Fruit fly (Drosophila melanogaster): ENCODE measurements around the gene plh.

Gene plh

dm6 chr3R:4967281-4967680 is 43.5 kb downstream of the plh start (continued):
- TF ChIP-seq GATAe (GFP tag; conservative IDR thresholded peaks at IDR 0.05) (no peak), CG6791 (GFP tag; IDR thresholded peaks at IDR 0.05; ENCODE audit: partially characterized antibody) (no peak), Hmr (GFP tag; optimal IDR thresholded peaks at IDR 0.05) (no peak), CHES-1-like (GFP tag; optimal IDR thresholded peaks at IDR 0.05) (no peak), TFAM (GFP tag; optimal IDR thresholded peaks at IDR 0.05) (no peak), mam (GFP tag; optimal IDR thresholded peaks at IDR 0.05) (no peak), her (GFP tag; optimal IDR thresholded peaks at IDR 0.05) (no peak), Hr39 (optimal IDR thresholded peaks at IDR 0.05) (no peak), HLH3B (GFP tag; IDR thresholded peaks at IDR 0.05) (no peak), hkb (optimal IDR thresholded peaks at IDR 0.05) (no peak), hkb (GFP tag; IDR thresholded peaks at IDR 0.05) (0 out of 2 replicates have a peak, but pooled peaks have one; percentile 18), CG11456 (GFP tag; IDR thresholded peaks at IDR 0.05) (0 out of 3 replicates have a peak, but pooled peaks have one; percentile 51)

DNA sequence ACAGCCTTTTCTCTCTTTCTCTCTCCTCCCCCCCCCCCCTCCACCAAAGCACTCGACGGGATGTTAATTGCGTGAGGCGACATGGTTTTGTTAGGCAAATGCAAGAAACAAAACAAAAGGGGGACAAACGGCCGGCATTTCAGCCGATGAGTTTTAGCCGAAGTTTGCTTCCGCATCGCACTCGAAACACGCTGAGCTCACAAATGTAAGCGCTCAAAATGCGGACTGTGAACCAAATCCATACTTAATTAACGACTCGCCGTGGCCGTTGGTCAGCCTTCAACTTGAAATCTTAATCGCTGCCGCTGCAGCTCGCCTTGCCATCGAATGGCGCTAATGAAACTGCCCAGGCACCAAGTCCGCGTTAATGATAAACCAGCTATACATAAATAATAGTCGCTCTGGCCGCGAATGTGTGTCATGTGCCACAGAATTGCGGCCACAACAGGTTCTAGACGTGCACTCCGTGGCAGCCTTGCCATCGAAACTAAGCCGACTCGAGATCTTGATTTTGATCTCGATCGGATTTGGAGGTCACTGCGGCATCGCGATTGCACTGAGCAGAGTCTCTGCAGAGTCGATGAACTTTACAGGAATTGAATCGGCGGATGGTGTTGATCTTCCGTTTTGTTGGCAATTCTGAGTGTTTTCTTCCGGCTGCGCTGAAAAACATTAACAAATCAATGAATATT is 44.4 kb downstream of the plh start:
- TF ChIP-seq crol (GFP tag; IDR thresholded peaks at IDR 0.05) (peak; percentile 26; the same call in 1 of the 2 replicates), abd-A (tag; optimal IDR thresholded peaks at IDR 0.05) (peak; percentile 43), stc (GFP tag; IDR thresholded peaks at IDR 0.05) (0 out of 2 replicates have a peak, but pooled peaks have one; percentile 12), oc (tag; optimal IDR thresholded peaks at IDR 0.05) (peak; percentile 41), vvl (GFP tag; IDR thresholded peaks at IDR 0.05) (peak; percentile 61; the same call in 1 of the 2 replicates), Eip74EF (GFP tag; optimal IDR thresholded peaks at IDR 0.05) (peak in 1 of 2 experiments; percentile 90), Awh (GFP tag; IDR thresholded peaks at IDR 0.05) (peak; percentile 33; the same call in 1 of the 2 replicates), z (GFP tag; IDR thresholded peaks at IDR 0.05) (peak; percentile 69; the same call in 1 of the 3 replicates), CG17829 (tag; optimal IDR thresholded peaks at IDR 0.05) (no peak), CG8290 (GFP tag; optimal IDR thresholded peaks at IDR 0.05) (no peak), CG8290 (tag; optimal IDR thresholded peaks at IDR 0.05) (no peak), sd (tag; optimal IDR thresholded peaks at IDR 0.05) (peak; percentile 11), CG2199 (GFP tag; IDR thresholded peaks at IDR 0.05) (0 out of 3 replicates have a peak, but pooled peaks have one; percentile 14), chinmo (GFP tag; IDR thresholded peaks at IDR 0.05; ENCODE audit: partially characterized antibody) (peak; percentile 87; the same call in 3 of the 4 replicates), grn (GFP tag; optimal IDR thresholded peaks at IDR 0.05) (peak; percentile 60), CG13424 (tag; optimal IDR thresholded peaks at IDR 0.05) (no peak), ftz-f1 (GFP tag; optimal IDR thresholded peaks at IDR 0.05) (peak; percentile 44), CG15269 (tag; optimal IDR thresholded peaks at IDR 0.05) (peak; percentile 67), ro (GFP tag; IDR thresholded peaks at IDR 0.05) (no peak)

- TF ChIP-seq CG13775 (GFP tag; optimal IDR thresholded peaks at IDR 0.05) (no peak), chinmo (GFP tag; IDR thresholded peaks at IDR 0.05; ENCODE audit: partially characterized antibody) (peak; percentile 69; the same call in 1 of the 4 replicates), cg (GFP tag; optimal IDR thresholded peaks at IDR 0.05) (no peak), gcm (GFP tag; optimal IDR thresholded peaks at IDR 0.05) (peak; percentile 34), CG13894 (tag; optimal IDR thresholded peaks at IDR 0.05) (no peak), dmrt99B (tag; optimal IDR thresholded peaks at IDR 0.05) (no peak), CG3065 (GFP tag; optimal IDR thresholded peaks at IDR 0.05) (no peak), CG1024 (GFP tag; IDR thresholded peaks at IDR 0.05) (no peak), salm (tag; optimal IDR thresholded peaks at IDR 0.05) (no peak), bsh (GFP tag; optimal IDR thresholded peaks at IDR 0.05) (no peak)
These were observed 45.7 kb downstream of the plh start, which contains the start of gene Jhbp1 for dm6 chr3R:4965145-4965544. Gene Jhbp1 (plus strand): TSS chr3R:4965445.
